Fruit fly (Drosophila melanogaster): ENCODE data around the gene CG43221.

Gene CG43221

DNA sequence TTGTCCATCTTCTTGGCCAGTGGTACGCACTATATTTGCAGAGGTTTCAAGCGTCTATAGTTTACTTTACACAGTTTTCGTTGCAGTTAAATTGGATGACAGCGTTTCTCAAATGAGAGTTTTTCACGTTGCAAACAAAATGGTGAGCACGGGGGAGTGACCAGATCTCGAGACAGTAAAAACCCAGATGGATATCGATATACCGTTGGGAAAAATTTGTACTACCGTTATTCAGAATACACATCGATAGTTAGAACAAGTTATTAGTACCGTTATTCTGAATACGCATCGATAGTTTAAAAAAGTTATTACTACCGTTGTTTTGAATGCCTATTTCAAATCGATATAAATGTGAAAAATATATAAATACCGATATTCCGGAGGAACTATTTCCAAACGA is 7.8 kb upstream of the CG43221 start, which contains the start of gene cass (continued):
- TF ChIP-seq CG34406 (GFP tag; optimal IDR thresholded peaks at IDR 0.05) (no peak), Eip93F (GFP tag; optimal IDR thresholded peaks at IDR 0.05) (no peak), CG11902 (GFP tag; optimal IDR thresholded peaks at IDR 0.05) (no peak), CG8119 (GFP tag; IDR thresholded peaks at IDR 0.05) (no peak), CG3919 (GFP tag; optimal IDR thresholded peaks at IDR 0.05) (no peak), Hr4 (GFP tag; optimal IDR thresholded peaks at IDR 0.05) (no peak), CG11762 (GFP tag; optimal IDR thresholded peaks at IDR 0.05; ENCODE audit: insufficient read depth) (no peak), Eip78C (GFP tag) (peak; percentile 74), CG32006 (GFP tag; optimal IDR thresholded peaks at IDR 0.05) (no peak), ss (GFP tag; optimal IDR thresholded peaks at IDR 0.05) (no peak), Sox14 (GFP tag; optimal IDR thresholded peaks at IDR 0.05) (peak; percentile 2), CG10631 (GFP tag; optimal IDR thresholded peaks at IDR 0.05) (no peak), CG8319 (GFP tag; optimal IDR thresholded peaks at IDR 0.05) (no peak)

DNA sequence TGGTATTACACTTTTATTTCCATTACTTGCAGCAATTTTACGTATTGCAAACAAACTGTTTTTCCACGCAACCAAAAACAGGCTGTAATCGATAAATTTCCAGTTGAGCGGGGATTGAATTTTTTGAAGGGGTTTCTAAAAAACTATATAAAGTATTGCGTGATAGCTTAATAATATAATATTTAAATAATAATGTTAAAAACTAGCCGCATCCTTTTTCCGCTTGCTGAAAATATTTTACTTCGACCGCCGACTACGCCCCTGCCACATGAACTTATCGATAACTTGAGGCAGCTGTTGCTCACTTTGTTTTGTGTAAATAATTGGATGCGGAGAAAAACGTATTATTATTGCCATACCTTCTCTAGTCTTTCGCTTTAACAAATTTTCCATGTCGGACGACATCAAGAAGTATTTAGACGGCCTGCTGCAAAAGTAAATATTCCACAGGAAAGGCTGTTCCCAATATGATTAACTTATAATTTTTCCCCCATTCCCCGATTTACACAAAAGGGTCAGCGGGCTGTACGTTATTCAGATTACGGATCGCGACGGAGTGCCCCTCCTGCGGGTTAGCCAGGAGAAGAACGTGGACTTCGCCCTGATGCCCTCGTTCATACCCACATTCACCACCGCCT is 4.5 kb upstream of the CG43221 start, which contains the start of the genes fws and Lamtor3:
fws (minus strand) TSS at position 87 of the 638 bp plus-strand sequence.
Lamtor3 (plus strand) TSS at position 289 of the 638 bp plus-strand sequence.
- peak; percentile 98 for TF ChIP-seq CG11902 (GFP tag; optimal IDR thresholded peaks at IDR 0.05)
- TF ChIP-seq CG11762 (GFP tag; optimal IDR thresholded peaks at IDR 0.05; ENCODE audit: insufficient read depth), result peak; percentile 98
- peak; percentile 97 for TF ChIP-seq spab (GFP tag; optimal IDR thresholded peaks at IDR 0.05)
- peak; percentile 99 for TF ChIP-seq CG3032 (tag; optimal IDR thresholded peaks at IDR 0.05)
- peak; percentile 37 for TF ChIP-seq Hr38 (GFP tag; optimal IDR thresholded peaks at IDR 0.05)
- peak; percentile 99 for TF ChIP-seq Sox15 (GFP tag; optimal IDR thresholded peaks at IDR 0.05)
- peak; percentile 87 to 93 for TF ChIP-seq ss (GFP tag; optimal IDR thresholded peaks at IDR 0.05)
- peak; percentile 94 to 98 for TF ChIP-seq salr (GFP tag; optimal IDR thresholded peaks at IDR 0.05)
- peak; percentile 96 for TF ChIP-seq Hr39 (GFP tag; optimal IDR thresholded peaks at IDR 0.05)
- TF ChIP-seq Gug (GFP tag; IDR thresholded peaks at IDR 0.05), result peak; percentile 99
- peak; percentile 94 for TF ChIP-seq Eip75B (GFP tag; optimal IDR thresholded peaks at IDR 0.05)
- peak; percentile 99 for TF ChIP-seq CG34406 (GFP tag; optimal IDR thresholded peaks at IDR 0.05)
- peak; percentile 98 for TF ChIP-seq Met (GFP tag; optimal IDR thresholded peaks at IDR 0.05)
- peak; percentile 94 for TF ChIP-seq CG9139 (GFP tag; optimal IDR thresholded peaks at IDR 0.05)
- TF ChIP-seq CG10631 (GFP tag; optimal IDR thresholded peaks at IDR 0.05), result peak; percentile 100
- TF ChIP-seq cyc (GFP tag; optimal IDR thresholded peaks at IDR 0.05), result peak; percentile 96
- peak; percentile 99 for TF ChIP-seq Lpt (GFP tag; optimal IDR thresholded peaks at IDR 0.05)
- TF ChIP-seq fkh (GFP tag; optimal IDR thresholded peaks at IDR 0.05), result peak; percentile 95
- TF ChIP-seq CG11294 (GFP tag; IDR thresholded peaks at IDR 0.05), result peak; percentile 99
- TF ChIP-seq Ets21C (GFP tag; optimal IDR thresholded peaks at IDR 0.05), result peak; percentile 92
- peak; percentile 99 for TF ChIP-seq esn (GFP tag; optimal IDR thresholded peaks at IDR 0.05)
- TF ChIP-seq CG6808 (GFP tag; optimal IDR thresholded peaks at IDR 0.05), result peak; percentile 92
- peak; percentile 98 for TF ChIP-seq topi (GFP tag; optimal IDR thresholded peaks at IDR 0.05)
- TF ChIP-seq CG7368 (GFP tag; optimal IDR thresholded peaks at IDR 0.05), result peak; percentile 98
- TF ChIP-seq CG31627 (GFP tag; optimal IDR thresholded peaks at IDR 0.05), result peak; percentile 97
- TF ChIP-seq Hr4 (GFP tag; optimal IDR thresholded peaks at IDR 0.05), result peak; percentile 98
- TF ChIP-seq net (GFP tag; optimal IDR thresholded peaks at IDR 0.05), result peak; percentile 98
- peak; percentile 98 for TF ChIP-seq Sox14 (GFP tag; optimal IDR thresholded peaks at IDR 0.05)
- TF ChIP-seq Ets96B (tag; optimal IDR thresholded peaks at IDR 0.05), result peak; percentile 99
- TF ChIP-seq CG6276 (GFP tag; optimal IDR thresholded peaks at IDR 0.05), result peak; percentile 99
- TF ChIP-seq acj6 (GFP tag; optimal IDR thresholded peaks at IDR 0.05), result peak; percentile 99
- peak; percentile 96 for TF ChIP-seq Smox (GFP tag; optimal IDR thresholded peaks at IDR 0.05)
- peak; percentile 99 for TF ChIP-seq CG4318 (GFP tag; optimal IDR thresholded peaks at IDR 0.05)
- peak; percentile 95 for TF ChIP-seq CG16779 (tag; optimal IDR thresholded peaks at IDR 0.05)
- peak; percentile 98 for TF ChIP-seq CG6792 (GFP tag; optimal IDR thresholded peaks at IDR 0.05)
- peak; percentile 97 for TF ChIP-seq CG1621 (tag; optimal IDR thresholded peaks at IDR 0.05)
- peak; percentile 100 for TF ChIP-seq CG6163 (GFP tag; IDR thresholded peaks at IDR 0.05)
- TF ChIP-seq CG8632 (GFP tag; optimal IDR thresholded peaks at IDR 0.05), result peak; percentile 99
- TF ChIP-seq CG10669 (GFP tag; optimal IDR thresholded peaks at IDR 0.05), result peak; percentile 99
- peak; percentile 100 for TF ChIP-seq CG32006 (GFP tag; optimal IDR thresholded peaks at IDR 0.05)
- TF ChIP-seq CG3919 (GFP tag; optimal IDR thresholded peaks at IDR 0.05), result peak; percentile 99
- peak; percentile 99 for TF ChIP-seq dac (GFP tag; optimal IDR thresholded peaks at IDR 0.05)
- peak; percentile 93 for TF ChIP-seq fd85E (GFP tag; optimal IDR thresholded peaks at IDR 0.05)
- peak; percentile 96 for TF ChIP-seq CG6854 (GFP tag; optimal IDR thresholded peaks at IDR 0.05)
